Worm (Caenorhabditis elegans) whole organism, L2 larva: Measurements from ENCODE around the gene srbc-45.

Experiments
- ceh-82 ChIP-seq: fragments of 150-350 bp; optimal IDR thresholded peaks from 2 replicates; lab custom pipeline; 2014; ENCODE audit warnings: missing biosample characterization, missing genetic modification characterization
- nhr-237 ChIP-seq: fragments of 150-350 bp; optimal IDR thresholded peaks from 2 replicates; lab custom pipeline; 2014; ENCODE audit warnings: missing biosample characterization, missing genetic modification characterization
- skn-1 ChIP-seq: sonication (generic microtip); optimal IDR thresholded peaks from 2 replicates; lab custom pipeline; 2017; ENCODE audit warnings: missing biosample characterization, missing genetic modification characterization
- unc-62 ChIP-seq: fragments of 150-350 bp; optimal IDR thresholded peaks from 2 replicates; lab custom pipeline; 2014; ENCODE audit warnings: missing biosample characterization, missing genetic modification reagents, missing genetic modification characterization

DNA sequence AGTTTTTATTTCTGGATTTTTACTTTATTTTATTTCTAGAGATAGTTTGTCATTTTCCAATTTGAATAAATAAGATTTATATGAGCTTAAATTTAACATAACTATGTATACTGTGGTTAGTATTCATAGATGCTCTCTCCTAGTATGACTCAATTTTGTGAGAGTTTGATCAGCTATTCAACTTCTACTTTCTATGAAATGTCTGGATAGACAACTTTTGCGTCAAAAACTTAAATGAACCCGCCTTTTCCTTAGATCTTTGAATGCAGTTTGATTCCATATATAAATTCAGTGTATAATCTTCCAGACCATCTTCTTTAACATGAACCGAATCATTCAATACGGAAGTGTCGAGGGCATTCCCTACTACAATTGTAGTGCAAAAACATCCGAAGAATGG lies 34.4 kb upstream of the srbc-45 start, which contains the start of gene srt-43:
- TF ChIP-seq skn-1 (tag; lab: Kevin White, UChicago): no peak
- TF ChIP-seq unc-62: no peak
- TF ChIP-seq nhr-237: no peak
- no peak for TF ChIP-seq ceh-82 (tag; lab: Kevin White, UChicago)
